Worm (Caenorhabditis elegans) whole organism, late embryonic: ENCODE data around the gene acp-4.

Experiments
- C38D4.7 ChIP-seq: fragments of 200-800 bp; sonication (Bioruptor generic); optimal IDR thresholded peaks from 2 replicates; lab custom pipeline; 2018; ENCODE audit warnings: mild to moderate bottlenecking, missing genetic modification characterization, moderate library complexity, missing compliant biosample characterization
- K02D7.2 ChIP-seq: sonication (generic microtip); optimal IDR thresholded peaks from 2 replicates; lab custom pipeline; 2017; ENCODE audit warnings: mild to moderate bottlenecking, missing genetic modification characterization, missing compliant biosample characterization
- K09A11.1 ChIP-seq: sonication (generic microtip); optimal IDR thresholded peaks from 2 replicates; lab custom pipeline; 2017; ENCODE audit warnings: antibody characterized with exemption, mild to moderate bottlenecking, missing genetic modification characterization, missing compliant biosample characterization; ENCODE audit not compliant: insufficient read depth
- T23F11.4 ChIP-seq: fragments of 200-800 bp; sonication (Bioruptor generic); optimal IDR thresholded peaks from 2 replicates; lab custom pipeline; 2018; ENCODE audit warnings: mild to moderate bottlenecking, missing genetic modification characterization, missing compliant biosample characterization
- ahr-1 ChIP-seq: sonication (generic microtip); optimal IDR thresholded peaks from 2 replicates; lab custom pipeline; 2016; ENCODE audit warnings: missing genetic modification characterization, missing compliant biosample characterization
- ama-1 ChIP-seq: fragments of 150-350 bp; optimal IDR thresholded peaks from 2 replicates; lab custom pipeline; 2014
- ceh-14 ChIP-seq: sonication (generic microtip); optimal IDR thresholded peaks from 2 replicates; lab custom pipeline; 2016; ENCODE audit warnings: missing genotype, missing genetic modification characterization, missing compliant biosample characterization
- ceh-18 ChIP-seq: sonication (generic microtip); optimal IDR thresholded peaks from 2 replicates; lab custom pipeline; 2016; ENCODE audit warnings: missing genetic modification characterization, missing compliant biosample characterization
- ceh-2 ChIP-seq: sonication (generic microtip); optimal IDR thresholded peaks from 2 replicates; lab custom pipeline; 2016; ENCODE audit warnings: missing genotype, missing genetic modification characterization, missing compliant biosample characterization
- ceh-22 ChIP-seq: sonication (generic microtip); optimal IDR thresholded peaks from 2 replicates; lab custom pipeline; 2017; ENCODE audit warnings: missing biosample characterization, missing genetic modification characterization
- ceh-34 ChIP-seq: sonication (generic microtip); optimal IDR thresholded peaks from 2 replicates; lab custom pipeline; 2016; ENCODE audit warnings: mild to moderate bottlenecking, missing genetic modification characterization, missing compliant biosample characterization
- ceh-6 ChIP-seq: fragments of 200-800 bp; sonication (Bioruptor generic); optimal IDR thresholded peaks from 2 replicates; lab custom pipeline; 2018; ENCODE audit warnings: mild to moderate bottlenecking, missing genetic modification characterization, missing compliant biosample characterization
- ceh-9 ChIP-seq: sonication (generic microtip); optimal IDR thresholded peaks from 2 replicates; lab custom pipeline; 2016; ENCODE audit warnings: mild to moderate bottlenecking, missing genetic modification characterization, inconsistent platforms, missing compliant biosample characterization
- che-1 ChIP-seq: sonication (generic microtip); optimal IDR thresholded peaks from 2 replicates; lab custom pipeline; 2016; ENCODE audit warnings: mild to moderate bottlenecking, missing genetic modification characterization, missing compliant biosample characterization
- dve-1 ChIP-seq: sonication (generic microtip); optimal IDR thresholded peaks from 2 replicates; lab custom pipeline; 2017; ENCODE audit warnings: antibody characterized with exemption, mild to moderate bottlenecking, missing genetic modification characterization, missing compliant biosample characterization
- elt-2 ChIP-seq: sonication (generic microtip); optimal IDR thresholded peaks from 2 replicates; lab custom pipeline; 2016; ENCODE audit warnings: missing genetic modification reagents, missing genetic modification characterization, missing compliant biosample characterization
- elt-4 ChIP-seq: sonication (generic microtip); optimal IDR thresholded peaks from 2 replicates; lab custom pipeline; 2016; ENCODE audit warnings: missing genetic modification characterization, missing compliant biosample characterization
- eyg-1 ChIP-seq: sonication (generic microtip); optimal IDR thresholded peaks from 2 replicates; lab custom pipeline; 2016; ENCODE audit warnings: missing genotype, missing genetic modification characterization, missing compliant biosample characterization
- fax-1 ChIP-seq: sonication (generic microtip); optimal IDR thresholded peaks from 2 replicates; lab custom pipeline; 2016; ENCODE audit warnings: missing genotype, missing genetic modification characterization, missing compliant biosample characterization
- fkh-10 ChIP-seq: fragments of 150-350 bp; optimal IDR thresholded peaks from 2 replicates; lab custom pipeline; 2014; ENCODE audit warnings: missing biosample characterization, missing genetic modification reagents, missing genetic modification characterization
- fkh-6 ChIP-seq: sonication (generic microtip); optimal IDR thresholded peaks from 2 replicates; lab custom pipeline; 2016; ENCODE audit warnings: missing genetic modification characterization, missing compliant biosample characterization
- hlh-15 ChIP-seq: sonication (generic microtip); optimal IDR thresholded peaks from 2 replicates; lab custom pipeline; 2016; ENCODE audit warnings: missing genetic modification characterization, missing compliant biosample characterization
- hlh-30 ChIP-seq: sonication (generic microtip); optimal IDR thresholded peaks from 2 replicates; lab custom pipeline; 2017; ENCODE audit warnings: antibody characterized with exemption, missing genetic modification characterization, missing compliant biosample characterization; ENCODE audit not compliant: insufficient read depth
- hlh-6 ChIP-seq: sonication (generic microtip); optimal IDR thresholded peaks from 2 replicates; lab custom pipeline; 2016; ENCODE audit warnings: missing genotype, missing genetic modification characterization, missing compliant biosample characterization
- hlh-8 ChIP-seq: sonication (generic microtip); optimal IDR thresholded peaks from 2 replicates; lab custom pipeline; 2016; ENCODE audit warnings: missing genotype, missing genetic modification characterization, missing compliant biosample characterization
- lim-6 ChIP-seq: sonication (generic microtip); optimal IDR thresholded peaks from 2 replicates; lab custom pipeline; 2016; ENCODE audit warnings: missing genetic modification characterization, missing compliant biosample characterization
- madf-2 ChIP-seq: sonication (generic microtip); optimal IDR thresholded peaks from 2 replicates; lab custom pipeline; 2017; ENCODE audit warnings: missing genetic modification characterization, missing compliant biosample characterization
- mec-3 ChIP-seq: sonication (generic microtip); optimal IDR thresholded peaks from 2 replicates; lab custom pipeline; 2016; ENCODE audit warnings: borderline replicate concordance, missing genetic modification characterization, missing compliant biosample characterization
- nfya-1 ChIP-seq: sonication (generic microtip); optimal IDR thresholded peaks from 2 replicates; lab custom pipeline; 2017; ENCODE audit warnings: missing genetic modification characterization, mild to moderate bottlenecking, missing compliant biosample characterization, antibody characterized with exemption, moderate library complexity
- nhr-11 ChIP-seq: fragments of 150-350 bp; optimal IDR thresholded peaks from 2 replicates; lab custom pipeline; 2014; ENCODE audit warnings: missing biosample characterization, missing genetic modification characterization
- nhr-232 ChIP-seq: sonication (generic microtip); optimal IDR thresholded peaks from 2 replicates; lab custom pipeline; 2016; ENCODE audit warnings: missing genetic modification characterization, missing compliant biosample characterization
- npax-4 ChIP-seq: sonication (generic microtip); optimal IDR thresholded peaks from 2 replicates; lab custom pipeline; 2016; ENCODE audit warnings: missing genetic modification characterization, missing compliant biosample characterization
- odd-2 ChIP-seq: sonication (generic microtip); optimal IDR thresholded peaks from 2 replicates; lab custom pipeline; 2017; ENCODE audit warnings: antibody characterized with exemption, mild to moderate bottlenecking, missing genetic modification characterization, missing compliant biosample characterization
- pax-1 ChIP-seq: fragments of 150-350 bp; optimal IDR thresholded peaks from 2 replicates; lab custom pipeline; 2014; ENCODE audit warnings: missing biosample characterization, missing genetic modification characterization
- pha-2 ChIP-seq: sonication (generic microtip); optimal IDR thresholded peaks from 2 replicates; lab custom pipeline; 2017; ENCODE audit warnings: mild to moderate bottlenecking, missing genetic modification characterization, missing compliant biosample characterization
- pha-4 ChIP-seq: fragments of 150-350 bp; optimal IDR thresholded peaks from 2 replicates; lab custom pipeline; 2018; ENCODE audit warnings: missing biosample characterization, missing genetic modification reagents, missing genetic modification characterization
- rnt-1 ChIP-seq: sonication (generic microtip); optimal IDR thresholded peaks from 2 replicates; lab custom pipeline; 2016; ENCODE audit warnings: missing genetic modification characterization, missing compliant biosample characterization
- sox-4 ChIP-seq: sonication (generic microtip); optimal IDR thresholded peaks from 2 replicates; lab custom pipeline; 2017; ENCODE audit warnings: mild to moderate bottlenecking, missing genetic modification characterization, inconsistent platforms, missing compliant biosample characterization
- syd-9 ChIP-seq: sonication (generic microtip); optimal IDR thresholded peaks from 2 replicates; lab custom pipeline; 2016; ENCODE audit warnings: mild to moderate bottlenecking, missing genetic modification characterization, moderate library complexity, missing compliant biosample characterization
- tbx-2 ChIP-seq: sonication (generic microtip); optimal IDR thresholded peaks from 2 replicates; lab custom pipeline; 2016; ENCODE audit warnings: missing genetic modification characterization, missing compliant biosample characterization
- unc-3 ChIP-seq, 2 experiments: fragments of 200-800 bp in 1 of 2; sonication (Bioruptor generic) in 1 of 2; sonication (generic microtip) in 1 of 2; conservative IDR thresholded peaks in 1 of 2; optimal IDR thresholded peaks in 1 of 2; 2 replicates each; pipeline versions ENCODE4 v1.3.6 to Lab custom; 2016 to 2022; ENCODE audit warnings: missing compliant biosample characterization in 2 of 2, missing genetic modification characterization in 2 of 2, missing genetic modification reagents in 1 of 2
- unc-55 ChIP-seq: sonication (generic microtip); optimal IDR thresholded peaks from 2 replicates; lab custom pipeline; 2017; ENCODE audit warnings: missing biosample characterization, missing genetic modification reagents, missing genetic modification characterization
- unc-86 ChIP-seq: sonication (generic microtip); optimal IDR thresholded peaks from 2 replicates; lab custom pipeline; 2016; ENCODE audit warnings: missing genetic modification characterization, missing compliant biosample characterization
- zip-5 ChIP-seq: sonication (generic microtip); optimal IDR thresholded peaks from 2 replicates; lab custom pipeline; 2016; ENCODE audit warnings: missing genetic modification characterization, missing compliant biosample characterization

acp-4 gene

DNA sequence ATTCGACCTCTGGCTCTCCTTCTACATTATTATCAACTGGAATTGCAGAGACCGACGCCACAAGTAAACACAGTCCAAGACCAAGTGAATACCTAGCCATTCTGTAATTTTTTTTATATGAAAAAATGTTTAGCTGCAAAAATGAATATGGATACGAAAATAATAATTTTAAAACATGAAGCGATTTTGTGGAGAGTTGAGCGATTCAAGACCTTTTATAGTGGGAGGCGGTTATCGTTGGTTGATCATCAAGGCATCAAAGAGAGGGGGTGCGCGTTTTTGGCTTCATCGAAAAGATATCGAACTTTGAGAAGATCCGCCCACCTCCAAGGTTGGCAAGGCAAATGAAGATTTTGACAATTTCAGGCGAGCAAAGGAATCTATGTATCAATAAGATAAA is 11.8 kb upstream of the acp-4 start, which contains the start of gene cut-3:
Gene cut-3 (minus strand): TSS at position 101 of the 400 bp plus-strand sequence.
- TF ChIP-seq C38D4.7 (GFP tag; lab: Kevin White, UChicago) (no peak), rnt-1 (tag; lab: Kevin White, UChicago) (no peak), hlh-8 (tag; lab: Kevin White, UChicago) (no peak), nhr-232 (no peak), pha-4 (tag; lab: Kevin White, UChicago) (no peak), hlh-30 (tag; lab: Kevin White, UChicago) (no peak), fkh-10 (GFP tag; lab: Kevin White, UChicago) (no peak), lim-6 (tag; lab: Kevin White, UChicago) (no peak), unc-3 (GFP tag; conservative IDR thresholded peaks at IDR 0.05; lab: Robert Waterston, UW) (no peak), unc-3 (tag; optimal IDR thresholded peaks at IDR 0.05; lab: Kevin White, UChicago) (no peak), fax-1 (tag; lab: Kevin White, UChicago) (no peak), nhr-11 (no peak), sox-4 (tag; lab: Kevin White, UChicago) (no peak), che-1 (no peak), T23F11.4 (no peak), ceh-9 (tag; lab: Kevin White, UChicago) (no peak), ceh-6 (GFP tag; lab: Kevin White, UChicago) (no peak), syd-9 (no peak), unc-86 (tag; lab: Kevin White, UChicago) (no peak), odd-2 (no peak), ceh-22 (tag; lab: Kevin White, UChicago) (no peak)

- TF ChIP-seq pha-4 (tag; lab: Kevin White, UChicago), result no peak
- no peak for TF ChIP-seq ceh-2 (tag; lab: Kevin White, UChicago)
- no peak for TF ChIP-seq mec-3 (tag; lab: Kevin White, UChicago)
- no peak for TF ChIP-seq fkh-6
- no peak for TF ChIP-seq ceh-14 (tag; lab: Kevin White, UChicago)
- TF ChIP-seq ceh-9 (tag; lab: Kevin White, UChicago), result no peak
- no peak for TF ChIP-seq ama-1 (lab: Kevin White, UChicago)
- TF ChIP-seq sox-4 (tag; lab: Kevin White, UChicago), result no peak
- TF ChIP-seq fax-1 (tag; lab: Kevin White, UChicago), result no peak
- no peak for TF ChIP-seq pax-1 (tag; lab: Kevin White, UChicago)
- TF ChIP-seq nfya-1 (tag; lab: Kevin White, UChicago), result no peak
- TF ChIP-seq ceh-34 (tag; lab: Kevin White, UChicago), result no peak
- TF ChIP-seq eyg-1, result no peak
- TF ChIP-seq ceh-22 (tag; lab: Kevin White, UChicago), result no peak
- TF ChIP-seq madf-2 (tag; lab: Kevin White, UChicago), result no peak
- no peak for TF ChIP-seq zip-5 (tag; lab: Kevin White, UChicago)
These were observed 9.1 kb upstream of the acp-4 start, which contains the start of gene evl-20 for ce11 chrII:8444007-8444406. Gene evl-20, plus strand, starts transcription at chrII:8444307.

ce11 chrII:8442717-8443223 is 7.9 kb upstream of the acp-4 start, which contains the start of gene eif-3.G:
Gene eif-3.G, plus strand, starts transcription at chrII:8442767.
- TF ChIP-seq ceh-6 (GFP tag; lab: Kevin White, UChicago), result no peak
- TF ChIP-seq unc-55 (GFP tag; lab: Kevin White, UChicago), result no peak
- TF ChIP-seq fax-1 (tag; lab: Kevin White, UChicago), result no peak
- no peak for TF ChIP-seq elt-4 (tag; lab: Kevin White, UChicago)
- no peak for TF ChIP-seq pha-4 (tag; lab: Kevin White, UChicago)
- TF ChIP-seq hlh-8 (tag; lab: Kevin White, UChicago), result no peak
- TF ChIP-seq mec-3 (tag; lab: Kevin White, UChicago), result no peak
- no peak for TF ChIP-seq npax-4

DNA sequence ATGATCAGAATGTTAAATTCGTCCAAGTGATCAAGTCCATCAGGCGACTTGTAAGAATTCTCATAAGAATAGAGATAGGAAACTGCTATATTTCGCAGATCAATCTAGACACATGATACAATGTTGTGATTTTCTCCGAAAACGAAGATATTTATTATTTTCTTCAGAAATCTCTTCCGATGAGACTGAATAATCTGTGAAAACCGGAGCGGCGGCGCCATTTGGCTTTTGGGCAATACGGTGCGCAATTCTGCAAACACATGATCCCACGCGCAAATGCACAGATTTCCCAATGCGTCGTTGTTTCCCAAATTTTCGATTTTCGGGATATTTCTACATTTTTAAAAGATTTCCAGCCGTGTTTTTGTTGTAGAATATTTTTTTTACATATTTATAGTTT is 7.3 kb upstream of the acp-4 start:
- TF ChIP-seq unc-3 (GFP tag; conservative IDR thresholded peaks at IDR 0.05; lab: Robert Waterston, UW) (no peak), unc-3 (tag; optimal IDR thresholded peaks at IDR 0.05; lab: Kevin White, UChicago) (peak; percentile 10), pha-2 (tag; lab: Kevin White, UChicago) (no peak), elt-2 (tag; lab: Kevin White, UChicago) (peak; percentile 25), tbx-2 (tag; lab: Kevin White, UChicago) (peak; percentile 14), fkh-10 (GFP tag; lab: Kevin White, UChicago) (no peak), dve-1 (tag; lab: Kevin White, UChicago) (peak; percentile 35), K02D7.2 (tag; lab: Kevin White, UChicago) (no peak), nfya-1 (tag; lab: Kevin White, UChicago) (peak; percentile 28), hlh-6 (tag; lab: Kevin White, UChicago) (no peak), K09A11.1 (no peak), npax-4 (no peak), fax-1 (tag; lab: Kevin White, UChicago) (no peak), unc-86 (tag; lab: Kevin White, UChicago) (peak; percentile 14), ahr-1 (tag; lab: Kevin White, UChicago) (no peak), elt-4 (tag; lab: Kevin White, UChicago) (no peak), hlh-15 (tag; lab: Kevin White, UChicago) (no peak), odd-2 (no peak), zip-5 (tag; lab: Kevin White, UChicago) (no peak), fkh-6 (no peak), ceh-18 (no peak)
- TF ChIP-seq, all 69 proteins: peak for 6
